Worm (Caenorhabditis elegans): Measurements from ENCODE around the gene K03A11.6.

DNA sequence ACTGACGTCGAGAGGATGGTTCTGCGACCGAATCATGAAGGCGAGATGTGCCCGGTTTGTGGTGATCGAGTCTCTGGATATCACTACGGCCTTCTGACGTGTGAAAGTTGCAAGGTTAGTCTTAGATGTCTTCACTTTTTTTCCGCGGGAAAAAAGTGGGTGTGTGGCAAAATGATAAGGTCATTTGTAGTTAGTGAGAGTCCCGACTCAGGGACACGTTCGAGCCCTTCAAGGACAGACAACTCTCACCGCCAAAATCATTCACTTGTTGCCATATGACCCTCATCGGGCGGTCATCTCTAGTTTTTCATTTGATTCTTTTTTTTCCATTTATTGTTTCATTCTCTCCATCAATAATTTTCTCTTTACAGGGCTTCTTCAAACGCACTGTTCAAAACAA, 46.8 kb upstream of the K03A11.6 start:
- TF ChIP-seq him-1 (tag; optimal IDR thresholded peaks at IDR 0.05) (no peak), W03F9.2 (tag; optimal IDR thresholded peaks at IDR 0.05) (no peak), dao-5 (tag; optimal IDR thresholded peaks at IDR 0.05) (no peak)
